Worm (Caenorhabditis elegans) whole organism, late embryonic: ENCODE results near the gene T10B10.9.

ENCODE experiments used
- ama-1 ChIP-seq: fragments of 150-350 bp; optimal IDR thresholded peaks from 2 replicates; lab custom pipeline; 2014
- ceh-2 ChIP-seq: sonication (generic microtip); optimal IDR thresholded peaks from 2 replicates; lab custom pipeline; 2016; ENCODE audit warnings: missing genotype, missing genetic modification characterization, missing compliant biosample characterization
- elt-4 ChIP-seq: sonication (generic microtip); optimal IDR thresholded peaks from 2 replicates; lab custom pipeline; 2016; ENCODE audit warnings: missing genetic modification characterization, missing compliant biosample characterization
- ets-4 ChIP-seq: sonication (generic microtip); optimal IDR thresholded peaks from 2 replicates; lab custom pipeline; 2016; ENCODE audit warnings: missing genetic modification characterization, missing compliant biosample characterization
- fax-1 ChIP-seq: sonication (generic microtip); optimal IDR thresholded peaks from 2 replicates; lab custom pipeline; 2016; ENCODE audit warnings: missing genotype, missing genetic modification characterization, missing compliant biosample characterization
- hlh-30 ChIP-seq: sonication (generic microtip); optimal IDR thresholded peaks from 2 replicates; lab custom pipeline; 2017; ENCODE audit warnings: antibody characterized with exemption, missing genetic modification characterization, missing compliant biosample characterization; ENCODE audit not compliant: insufficient read depth
- pat-9 ChIP-seq: fragments of 200-800 bp; sonication (Bioruptor generic); optimal IDR thresholded peaks from 2 replicates; lab custom pipeline; 2018; ENCODE audit warnings: mild to moderate bottlenecking, missing genetic modification characterization, moderate library complexity, missing compliant biosample characterization
- pax-1 ChIP-seq: fragments of 150-350 bp; optimal IDR thresholded peaks from 2 replicates; lab custom pipeline; 2014; ENCODE audit warnings: missing biosample characterization, missing genetic modification characterization
- sox-4 ChIP-seq: sonication (generic microtip); optimal IDR thresholded peaks from 2 replicates; lab custom pipeline; 2017; ENCODE audit warnings: mild to moderate bottlenecking, missing genetic modification characterization, inconsistent platforms, missing compliant biosample characterization
- tbx-2 ChIP-seq: sonication (generic microtip); optimal IDR thresholded peaks from 2 replicates; lab custom pipeline; 2016; ENCODE audit warnings: missing genetic modification characterization, missing compliant biosample characterization
- tbx-7 ChIP-seq: sonication (generic microtip); optimal IDR thresholded peaks from 2 replicates; lab custom pipeline; 2016; ENCODE audit warnings: missing genotype, missing genetic modification characterization, missing compliant biosample characterization
- unc-55 ChIP-seq: sonication (generic microtip); optimal IDR thresholded peaks from 2 replicates; lab custom pipeline; 2017; ENCODE audit warnings: missing biosample characterization, missing genetic modification reagents, missing genetic modification characterization

- no peak for TF ChIP-seq ceh-2 (tag; lab: Kevin White, UChicago)
- TF ChIP-seq pax-1 (tag; lab: Kevin White, UChicago) = no peak
- TF ChIP-seq unc-55 = no peak
- TF ChIP-seq sox-4 (tag; lab: Kevin White, UChicago) = no peak
- TF ChIP-seq pat-9 = no peak
- TF ChIP-seq ama-1 (lab: Kevin White, UChicago) = no peak
- no peak for TF ChIP-seq tbx-7
- TF ChIP-seq fax-1 (tag; lab: Kevin White, UChicago) = no peak
- TF ChIP-seq ets-4 = no peak
- TF ChIP-seq hlh-30 (tag; lab: Kevin White, UChicago) = no peak
- no peak for TF ChIP-seq tbx-2 (tag; lab: Kevin White, UChicago)
- TF ChIP-seq elt-4 (tag; lab: Kevin White, UChicago) = no peak
Measured at ce11 chrX:15175211-15175610, 11.0 kb downstream of the T10B10.9 start.
